Worm (Caenorhabditis elegans): Measurements from ENCODE around the gene sax-1.

- TF ChIP-seq ama-1 (optimal IDR thresholded peaks at IDR 0.05) (no peak), B0310.2 (tag; optimal IDR thresholded peaks at IDR 0.05) (no peak), sea-1 (GFP tag; conservative IDR thresholded peaks at IDR 0.05) (no peak), ceh-36 (tag; optimal IDR thresholded peaks at IDR 0.05) (no peak), hnd-1 (tag; optimal IDR thresholded peaks at IDR 0.05) (no peak), scrt-1 (GFP tag; IDR thresholded peaks at IDR 0.05) (no peak), F13C5.2 (tag; optimal IDR thresholded peaks at IDR 0.05) (no peak), tbx-37 (GFP tag; conservative IDR thresholded peaks at IDR 0.05) (no peak), aly-1 (tag; optimal IDR thresholded peaks at IDR 0.05) (no peak)
Measured at ce11 chrX:3611740-3612139, 38.2 kb downstream of the sax-1 start.
